Fruit fly (Drosophila melanogaster): ENCODE results near the gene Tcs4.

- TF ChIP-seq psq (optimal IDR thresholded peaks at IDR 0.05), result no peak
- no peak for TF ChIP-seq Myc (optimal IDR thresholded peaks at IDR 0.05)
- no peak for TF ChIP-seq insv (optimal IDR thresholded peaks at IDR 0.05)
- no peak for TF ChIP-seq ttk (optimal IDR thresholded peaks at IDR 0.05)
- TF ChIP-seq Sin3A (optimal IDR thresholded peaks at IDR 0.05), result no peak
These were observed 18.3 kb downstream of the Tcs4 start, which contains the start of the genes dome and Ubqn for dm6 chrX:19683040-19683875.

All from Kc167 (cell line).